Worm (Caenorhabditis elegans) whole organism, late embryonic: ENCODE data around the gene syx-4.

ENCODE experiments used
- C08G9.2 ChIP-seq: sonication (generic microtip); optimal IDR thresholded peaks from 2 replicates; lab custom pipeline; 2016; ENCODE audit warnings: mild to moderate bottlenecking, missing genetic modification characterization, moderate library complexity, missing compliant biosample characterization
- K09A11.1 ChIP-seq: sonication (generic microtip); optimal IDR thresholded peaks from 2 replicates; lab custom pipeline; 2017; ENCODE audit warnings: antibody characterized with exemption, mild to moderate bottlenecking, missing genetic modification characterization, missing compliant biosample characterization; ENCODE audit not compliant: insufficient read depth
- T23F11.4 ChIP-seq: fragments of 200-800 bp; sonication (Bioruptor generic); optimal IDR thresholded peaks from 2 replicates; lab custom pipeline; 2018; ENCODE audit warnings: mild to moderate bottlenecking, missing genetic modification characterization, missing compliant biosample characterization
- Y22D7AL.16 ChIP-seq: sonication (generic microtip); optimal IDR thresholded peaks from 2 replicates; lab custom pipeline; 2016; ENCODE audit warnings: missing genetic modification characterization, missing compliant biosample characterization
- ama-1 ChIP-seq: fragments of 150-350 bp; optimal IDR thresholded peaks from 2 replicates; lab custom pipeline; 2014
- ceh-14 ChIP-seq: sonication (generic microtip); optimal IDR thresholded peaks from 2 replicates; lab custom pipeline; 2016; ENCODE audit warnings: missing genotype, missing genetic modification characterization, missing compliant biosample characterization
- ceh-18 ChIP-seq: sonication (generic microtip); optimal IDR thresholded peaks from 2 replicates; lab custom pipeline; 2016; ENCODE audit warnings: missing genetic modification characterization, missing compliant biosample characterization
- ceh-19 ChIP-seq: fragments of 200-800 bp; sonication (Bioruptor generic); optimal IDR thresholded peaks from 2 replicates; lab custom pipeline; 2018; ENCODE audit warnings: mild to moderate bottlenecking, missing genetic modification characterization, missing compliant biosample characterization
- ceh-22 ChIP-seq: sonication (generic microtip); optimal IDR thresholded peaks from 2 replicates; lab custom pipeline; 2017; ENCODE audit warnings: missing biosample characterization, missing genetic modification characterization
- ceh-30 ChIP-seq: fragments of 150-350 bp; optimal IDR thresholded peaks from 2 replicates; lab custom pipeline; 2014; ENCODE audit warnings: missing biosample characterization, missing genetic modification characterization
- ceh-31 ChIP-seq: sonication (generic microtip); optimal IDR thresholded peaks from 2 replicates; lab custom pipeline; 2016; ENCODE audit warnings: missing genetic modification characterization, missing compliant biosample characterization
- ceh-34 ChIP-seq: sonication (generic microtip); optimal IDR thresholded peaks from 2 replicates; lab custom pipeline; 2016; ENCODE audit warnings: mild to moderate bottlenecking, missing genetic modification characterization, missing compliant biosample characterization
- ceh-48 ChIP-seq: sonication (generic microtip); optimal IDR thresholded peaks from 2 replicates; lab custom pipeline; 2016; ENCODE audit warnings: missing genetic modification characterization, inconsistent platforms, missing compliant biosample characterization
- che-1 ChIP-seq: sonication (generic microtip); optimal IDR thresholded peaks from 2 replicates; lab custom pipeline; 2016; ENCODE audit warnings: mild to moderate bottlenecking, missing genetic modification characterization, missing compliant biosample characterization
- dmd-4 ChIP-seq: sonication (generic microtip); optimal IDR thresholded peaks from 2 replicates; lab custom pipeline; 2016; ENCODE audit warnings: borderline replicate concordance, missing genetic modification characterization, missing compliant biosample characterization
- dve-1 ChIP-seq: sonication (generic microtip); optimal IDR thresholded peaks from 2 replicates; lab custom pipeline; 2017; ENCODE audit warnings: antibody characterized with exemption, mild to moderate bottlenecking, missing genetic modification characterization, missing compliant biosample characterization
- elt-2 ChIP-seq: sonication (generic microtip); optimal IDR thresholded peaks from 2 replicates; lab custom pipeline; 2016; ENCODE audit warnings: missing genetic modification reagents, missing genetic modification characterization, missing compliant biosample characterization
- elt-4 ChIP-seq: sonication (generic microtip); optimal IDR thresholded peaks from 2 replicates; lab custom pipeline; 2016; ENCODE audit warnings: missing genetic modification characterization, missing compliant biosample characterization
- ets-4 ChIP-seq: sonication (generic microtip); optimal IDR thresholded peaks from 2 replicates; lab custom pipeline; 2016; ENCODE audit warnings: missing genetic modification characterization, missing compliant biosample characterization
- fkh-10 ChIP-seq: fragments of 150-350 bp; optimal IDR thresholded peaks from 2 replicates; lab custom pipeline; 2014; ENCODE audit warnings: missing biosample characterization, missing genetic modification reagents, missing genetic modification characterization
- hlh-13 ChIP-seq: fragments of 200-800 bp; sonication (Bioruptor generic); optimal IDR thresholded peaks from 2 replicates; lab custom pipeline; 2018; ENCODE audit warnings: mild to moderate bottlenecking, missing genetic modification characterization, missing compliant biosample characterization
- hlh-30 ChIP-seq: sonication (generic microtip); optimal IDR thresholded peaks from 2 replicates; lab custom pipeline; 2017; ENCODE audit warnings: antibody characterized with exemption, missing genetic modification characterization, missing compliant biosample characterization; ENCODE audit not compliant: insufficient read depth
- hlh-8 ChIP-seq: sonication (generic microtip); optimal IDR thresholded peaks from 2 replicates; lab custom pipeline; 2016; ENCODE audit warnings: missing genotype, missing genetic modification characterization, missing compliant biosample characterization
- lim-6 ChIP-seq: sonication (generic microtip); optimal IDR thresholded peaks from 2 replicates; lab custom pipeline; 2016; ENCODE audit warnings: missing genetic modification characterization, missing compliant biosample characterization
- madf-2 ChIP-seq: sonication (generic microtip); optimal IDR thresholded peaks from 2 replicates; lab custom pipeline; 2017; ENCODE audit warnings: missing genetic modification characterization, missing compliant biosample characterization
- mec-3 ChIP-seq: sonication (generic microtip); optimal IDR thresholded peaks from 2 replicates; lab custom pipeline; 2016; ENCODE audit warnings: borderline replicate concordance, missing genetic modification characterization, missing compliant biosample characterization
- nfya-1 ChIP-seq: sonication (generic microtip); optimal IDR thresholded peaks from 2 replicates; lab custom pipeline; 2017; ENCODE audit warnings: missing genetic modification characterization, mild to moderate bottlenecking, missing compliant biosample characterization, antibody characterized with exemption, moderate library complexity
- nhr-11 ChIP-seq: fragments of 150-350 bp; optimal IDR thresholded peaks from 2 replicates; lab custom pipeline; 2014; ENCODE audit warnings: missing biosample characterization, missing genetic modification characterization
- npax-4 ChIP-seq: sonication (generic microtip); optimal IDR thresholded peaks from 2 replicates; lab custom pipeline; 2016; ENCODE audit warnings: missing genetic modification characterization, missing compliant biosample characterization
- pag-3 ChIP-seq: sonication (generic microtip); optimal IDR thresholded peaks from 2 replicates; lab custom pipeline; 2016; ENCODE audit warnings: missing compliant biosample characterization, missing genetic modification characterization, borderline replicate concordance
- pax-1 ChIP-seq: fragments of 150-350 bp; optimal IDR thresholded peaks from 2 replicates; lab custom pipeline; 2014; ENCODE audit warnings: missing biosample characterization, missing genetic modification characterization
- pha-2 ChIP-seq: sonication (generic microtip); optimal IDR thresholded peaks from 2 replicates; lab custom pipeline; 2017; ENCODE audit warnings: mild to moderate bottlenecking, missing genetic modification characterization, missing compliant biosample characterization
- pqm-1 ChIP-seq: sonication (generic microtip); optimal IDR thresholded peaks from 2 replicates; lab custom pipeline; 2016; ENCODE audit warnings: missing genetic modification characterization, missing compliant biosample characterization
- pros-1 ChIP-seq: fragments of 150-350 bp; optimal IDR thresholded peaks from 2 replicates; lab custom pipeline; 2014; ENCODE audit warnings: missing biosample characterization, missing genetic modification reagents, missing genetic modification characterization
- ref-2 ChIP-seq: sonication (generic microtip); optimal IDR thresholded peaks from 2 replicates; lab custom pipeline; 2016; ENCODE audit warnings: missing genetic modification characterization, missing compliant biosample characterization
- rnt-1 ChIP-seq: sonication (generic microtip); optimal IDR thresholded peaks from 2 replicates; lab custom pipeline; 2016; ENCODE audit warnings: missing genetic modification characterization, missing compliant biosample characterization
- sox-4 ChIP-seq: sonication (generic microtip); optimal IDR thresholded peaks from 2 replicates; lab custom pipeline; 2017; ENCODE audit warnings: mild to moderate bottlenecking, missing genetic modification characterization, inconsistent platforms, missing compliant biosample characterization
- syd-9 ChIP-seq: sonication (generic microtip); optimal IDR thresholded peaks from 2 replicates; lab custom pipeline; 2016; ENCODE audit warnings: mild to moderate bottlenecking, missing genetic modification characterization, moderate library complexity, missing compliant biosample characterization
- tbx-2 ChIP-seq: sonication (generic microtip); optimal IDR thresholded peaks from 2 replicates; lab custom pipeline; 2016; ENCODE audit warnings: missing genetic modification characterization, missing compliant biosample characterization
- ttx-3 ChIP-seq: sonication (generic microtip); optimal IDR thresholded peaks from 2 replicates; lab custom pipeline; 2016; ENCODE audit warnings: missing genetic modification reagents, missing genetic modification characterization, missing compliant biosample characterization
- unc-3 ChIP-seq, 2 experiments: fragments of 200-800 bp in 1 of 2; sonication (Bioruptor generic) in 1 of 2; sonication (generic microtip) in 1 of 2; conservative IDR thresholded peaks in 1 of 2; optimal IDR thresholded peaks in 1 of 2; 2 replicates each; pipeline versions ENCODE4 v1.3.6 to Lab custom; 2016 to 2022; ENCODE audit warnings: missing compliant biosample characterization in 2 of 2, missing genetic modification characterization in 2 of 2, missing genetic modification reagents in 1 of 2
- unc-42 ChIP-seq: sonication (generic microtip); optimal IDR thresholded peaks from 2 replicates; lab custom pipeline; 2016; ENCODE audit warnings: missing genotype, missing genetic modification characterization, missing compliant biosample characterization
- unc-55 ChIP-seq: sonication (generic microtip); optimal IDR thresholded peaks from 2 replicates; lab custom pipeline; 2017; ENCODE audit warnings: missing biosample characterization, missing genetic modification reagents, missing genetic modification characterization

syx-4 gene

DNA sequence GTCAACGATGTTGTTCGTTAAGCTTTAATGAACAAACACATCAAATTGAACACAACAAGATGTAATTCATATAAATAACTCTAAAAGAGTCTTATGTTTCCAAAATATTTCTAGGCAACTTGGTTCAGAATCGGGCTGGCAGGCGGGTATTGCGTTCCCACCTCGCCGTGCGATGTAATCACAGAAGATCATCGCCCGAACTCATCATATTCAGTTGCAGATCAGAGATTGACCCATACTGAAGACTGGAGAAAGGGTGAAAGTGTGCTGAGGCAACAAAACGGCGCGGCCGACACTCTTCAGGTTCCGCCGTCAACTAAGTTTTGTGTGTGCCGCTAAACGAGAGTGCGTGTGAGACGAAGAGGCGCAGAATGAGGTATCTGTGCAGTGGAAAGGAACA, 28.6 kb upstream of the syx-4 start (continued):
- TF ChIP-seq hlh-13 (GFP tag; lab: Kevin White, UChicago): no peak
- TF ChIP-seq hlh-30: peak; percentile 32
- TF ChIP-seq npax-4: no peak
- TF ChIP-seq hlh-8: no peak
- TF ChIP-seq syd-9: peak; percentile 49
- no peak for TF ChIP-seq elt-4 (tag; lab: Kevin White, UChicago)
- TF ChIP-seq ttx-3 (tag; lab: Kevin White, UChicago): no peak
- peak; percentile 37 for TF ChIP-seq unc-42 (tag; lab: Kevin White, UChicago)
- peak; percentile 34 for TF ChIP-seq ceh-34

DNA sequence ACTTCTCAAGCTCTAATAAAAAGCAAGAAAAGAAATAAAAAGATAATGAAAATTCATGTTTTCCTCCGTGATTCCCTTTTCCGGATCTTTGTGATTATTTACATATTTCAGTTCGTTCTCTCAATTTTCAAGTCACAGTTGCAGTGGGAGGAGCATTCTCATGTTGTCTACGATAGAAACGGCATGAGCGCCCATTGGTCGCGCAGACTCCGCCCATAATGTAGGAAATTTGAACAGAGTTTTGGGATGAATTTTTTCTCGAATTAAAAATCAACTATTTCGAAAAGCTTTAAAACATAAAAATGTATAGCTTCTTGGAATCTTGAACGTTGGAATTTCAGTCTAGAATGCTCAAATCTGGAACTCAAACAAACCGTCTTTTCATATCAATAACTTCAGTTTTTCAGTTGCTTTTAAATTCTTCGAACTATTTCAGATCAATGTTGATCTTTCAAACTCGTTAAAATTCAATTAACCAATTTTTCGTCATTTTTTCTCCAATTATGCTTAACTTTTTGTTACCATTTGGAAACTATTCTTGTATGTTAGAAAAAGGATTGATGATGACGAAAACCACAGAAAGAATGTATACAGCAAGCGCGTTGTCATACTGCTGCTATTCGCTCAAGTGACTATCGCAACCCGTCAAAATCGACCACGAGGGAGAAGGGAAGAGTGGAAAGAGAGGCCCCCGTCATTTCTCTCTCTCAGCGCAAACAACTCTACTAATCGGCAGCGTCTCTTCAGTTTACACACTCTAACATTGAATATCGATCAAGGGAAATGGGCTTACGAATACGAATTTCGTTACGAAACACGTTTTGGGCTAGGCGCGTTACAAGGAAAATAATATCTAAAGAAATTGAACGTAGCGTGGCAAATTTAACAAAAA, 25.3 kb upstream of the syx-4 start:
- TF ChIP-seq nfya-1 (tag; lab: Kevin White, UChicago): peak; percentile 99
- no peak for TF ChIP-seq pqm-1 (tag; lab: Kevin White, UChicago)
- TF ChIP-seq C08G9.2 (tag; lab: Kevin White, UChicago): no peak
- TF ChIP-seq ceh-48: peak; percentile 72
- TF ChIP-seq elt-2: no peak
- TF ChIP-seq ceh-31 (tag; lab: Kevin White, UChicago): peak; percentile 68
- TF ChIP-seq hlh-13 (GFP tag; lab: Kevin White, UChicago): peak; percentile 19
- TF ChIP-seq ref-2: no peak
- no peak for TF ChIP-seq Y22D7AL.16 (tag; lab: Kevin White, UChicago)
- peak; percentile 48 for TF ChIP-seq ceh-14
- peak; percentile 51 for TF ChIP-seq unc-55 (GFP tag; lab: Kevin White, UChicago)
- TF ChIP-seq lim-6 (tag; lab: Kevin White, UChicago): no peak
- peak; percentile 76 for TF ChIP-seq tbx-2 (tag; lab: Kevin White, UChicago)
- peak; percentile 52 for TF ChIP-seq ceh-18 (tag; lab: Kevin White, UChicago)
- TF ChIP-seq unc-3 (GFP tag; conservative IDR thresholded peaks at IDR 0.05; lab: Robert Waterston, UW): 0 out of 2 replicates have a peak, but pooled peaks have one; percentile 27
- no peak for TF ChIP-seq unc-3 (tag; optimal IDR thresholded peaks at IDR 0.05; lab: Kevin White, UChicago)
- no peak for TF ChIP-seq hlh-8
- TF ChIP-seq ceh-34: peak; percentile 2
- TF ChIP-seq nhr-11 (tag; lab: Kevin White, UChicago): peak; percentile 22
- no peak for TF ChIP-seq pros-1 (tag; lab: Kevin White, UChicago)
- TF ChIP-seq pax-1 (tag; lab: Kevin White, UChicago): no peak
- TF ChIP-seq unc-42 (tag; lab: Kevin White, UChicago): peak; percentile 51
- TF ChIP-seq ama-1 (lab: Kevin White, UChicago): peak; percentile 87
- peak; percentile 6 for TF ChIP-seq che-1 (tag; lab: Kevin White, UChicago)
- peak; percentile 17 for TF ChIP-seq dmd-4 (tag; lab: Kevin White, UChicago)
- peak; percentile 27 for TF ChIP-seq dve-1 (tag; lab: Kevin White, UChicago)
- TF ChIP-seq hlh-30: peak; percentile 82
- no peak for TF ChIP-seq mec-3 (tag; lab: Kevin White, UChicago)
- no peak for TF ChIP-seq sox-4 (tag; lab: Kevin White, UChicago)
- TF ChIP-seq pha-2 (tag; lab: Kevin White, UChicago): peak; percentile 35

DNA sequence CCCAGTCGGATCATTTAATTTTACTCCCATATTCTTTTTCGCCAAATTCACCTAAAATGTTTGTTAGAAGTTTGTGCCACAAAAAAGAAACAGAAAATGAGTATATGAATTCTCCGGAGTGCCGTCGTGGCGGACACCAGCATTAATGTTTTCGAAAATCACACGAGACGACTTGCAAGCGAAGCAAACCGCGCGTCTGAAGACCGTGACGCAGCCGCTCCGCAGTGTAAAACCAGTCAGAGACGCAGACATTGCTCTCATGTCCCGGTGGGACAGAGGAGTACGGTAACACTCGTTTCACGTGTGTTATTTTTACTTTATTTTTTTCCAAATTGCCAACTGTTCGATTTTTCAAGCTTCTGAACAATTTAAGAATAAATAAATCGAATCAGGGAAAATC, 24.4 kb upstream of the syx-4 start, which contains the start of the genes T26A8.4 and pdtf-1:
T26A8.4 (minus strand) TSS at position 185 of the 400 bp plus-strand sequence.
pdtf-1 (plus strand) TSS at position 330 of the 400 bp plus-strand sequence.
- TF ChIP-seq rnt-1 (tag; lab: Kevin White, UChicago) (peak; percentile 82), ceh-14 (no peak), unc-3 (GFP tag; conservative IDR thresholded peaks at IDR 0.05; lab: Robert Waterston, UW) (no peak), unc-3 (tag; optimal IDR thresholded peaks at IDR 0.05; lab: Kevin White, UChicago) (peak; percentile 52), ceh-31 (tag; lab: Kevin White, UChicago) (peak; percentile 72), fkh-10 (GFP tag; lab: Kevin White, UChicago) (peak; percentile 26), ceh-22 (tag; lab: Kevin White, UChicago) (no peak), madf-2 (tag; lab: Kevin White, UChicago) (peak; percentile 31), ceh-18 (tag; lab: Kevin White, UChicago) (peak; percentile 85), ama-1 (lab: Kevin White, UChicago) (peak; percentile 92), ref-2 (peak; percentile 91), sox-4 (tag; lab: Kevin White, UChicago) (no peak), T23F11.4 (GFP tag; lab: Kevin White, UChicago) (peak; percentile 15), nfya-1 (tag; lab: Kevin White, UChicago) (peak; percentile 99), elt-2 (peak; percentile 52), ceh-34 (peak; percentile 70), dmd-4 (tag; lab: Kevin White, UChicago) (no peak), pag-3 (tag; lab: Kevin White, UChicago) (no peak), pros-1 (tag; lab: Kevin White, UChicago) (peak; percentile 66), ceh-30 (tag; lab: Kevin White, UChicago) (no peak), tbx-2 (tag; lab: Kevin White, UChicago) (peak; percentile 65), ets-4 (tag; lab: Kevin White, UChicago) (peak; percentile 29), ceh-19 (GFP tag; lab: Kevin White, UChicago) (peak; percentile 45), nhr-11 (tag; lab: Kevin White, UChicago) (no peak), pqm-1 (tag; lab: Kevin White, UChicago) (no peak), K09A11.1 (tag; lab: Kevin White, UChicago) (peak; percentile 50), unc-55 (GFP tag; lab: Kevin White, UChicago) (peak; percentile 87)
